Worm (Caenorhabditis elegans) whole organism, young adult: ENCODE results near the gene tag-280.

ENCODE experiments used
- F10E7.11 ChIP-seq: sonication (generic microtip); optimal IDR thresholded peaks from 2 replicates; lab custom pipeline; 2017; ENCODE audit warnings: mild to moderate bottlenecking, missing genetic modification characterization, moderate library complexity, missing compliant biosample characterization
- F52B5.7 ChIP-seq: sonication (generic microtip); optimal IDR thresholded peaks from 2 replicates; lab custom pipeline; 2016; ENCODE audit warnings: mild to moderate bottlenecking, missing genetic modification characterization, missing compliant biosample characterization
- ZK185.1 ChIP-seq: sonication (generic microtip); optimal IDR thresholded peaks from 2 replicates; lab custom pipeline; 2016; ENCODE audit warnings: mild to moderate bottlenecking, missing genetic modification characterization, missing compliant biosample characterization; ENCODE audit not compliant: poor library complexity, severe bottlenecking
- hmg-20 ChIP-seq: fragments of 200-800 bp; sonication (Bioruptor generic); IDR thresholded peaks from 2 replicates; pipeline ENCODE4 v1.3.6; 2022; ENCODE audit warnings: missing genetic modification reagents, missing genetic modification characterization, missing compliant biosample characterization
- madf-10 ChIP-seq: sonication (generic microtip); optimal IDR thresholded peaks from 2 replicates; lab custom pipeline; 2016; ENCODE audit warnings: mild to moderate bottlenecking, missing genetic modification characterization, missing compliant biosample characterization
- madf-8 ChIP-seq: fragments of 200-800 bp; sonication (Bioruptor generic); conservative IDR thresholded peaks from 2 replicates; pipeline ENCODE4 v1.3.6; 2022; ENCODE audit warnings: missing genetic modification reagents, missing genetic modification characterization, missing compliant biosample characterization
- nfya-1 ChIP-seq: sonication (generic microtip); optimal IDR thresholded peaks from 2 replicates; lab custom pipeline; 2017; ENCODE audit warnings: antibody characterized with exemption, missing compliant biosample characterization, missing genetic modification characterization, borderline replicate concordance; ENCODE audit not compliant: insufficient read depth
- nhr-27 ChIP-seq: fragments of 200-800 bp; sonication (Bioruptor generic); optimal IDR thresholded peaks from 2 replicates; lab custom pipeline; 2018; ENCODE audit warnings: mild to moderate bottlenecking, missing genetic modification characterization, moderate library complexity, missing compliant biosample characterization
- pbrm-1 ChIP-seq: fragments of 200-800 bp; sonication (Bioruptor generic); IDR thresholded peaks from 2 replicates; pipeline ENCODE4 v1.3.6; 2022; ENCODE audit warnings: missing genetic modification reagents, missing genetic modification characterization, missing compliant biosample characterization
- repo-1 ChIP-seq: sonication (generic microtip); optimal IDR thresholded peaks from 2 replicates; lab custom pipeline; 2017; ENCODE audit warnings: mild to moderate bottlenecking, missing genetic modification characterization, missing compliant biosample characterization

DNA sequence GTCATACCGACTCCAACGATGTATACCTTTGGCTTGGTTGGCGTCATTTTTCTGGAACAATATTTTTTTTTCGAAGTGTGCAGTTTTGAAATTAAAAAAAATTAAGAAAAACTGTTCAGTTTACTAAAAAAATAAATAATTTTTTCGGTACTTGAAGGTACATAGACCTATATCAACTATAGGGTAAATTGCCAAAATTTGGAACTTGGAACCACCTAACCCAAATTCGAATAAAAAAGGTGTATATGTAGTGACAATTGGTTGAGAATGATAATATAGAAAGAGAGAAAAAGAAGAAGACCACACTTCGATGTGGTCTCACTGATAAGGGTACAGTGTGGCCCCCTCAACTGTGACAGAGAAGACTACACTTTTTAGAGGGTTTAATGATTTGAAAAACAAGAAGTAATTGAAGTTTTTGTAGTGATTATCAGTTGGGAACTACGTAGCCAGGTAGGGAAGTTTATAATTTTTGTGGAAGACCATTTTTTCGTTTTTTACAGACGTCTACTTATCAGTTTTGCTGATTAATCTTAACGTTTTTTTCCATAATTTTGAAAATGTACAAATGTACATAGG lies 34.7 kb upstream of the tag-280 start, which contains the start of gene daf-22:
- TF ChIP-seq hmg-20 = no peak
- TF ChIP-seq madf-8 = no peak
- no peak for TF ChIP-seq madf-10 (tag; lab: Kevin White, UChicago)
- no peak for TF ChIP-seq repo-1 (tag; lab: Kevin White, UChicago)
- no peak for TF ChIP-seq pbrm-1 (GFP tag; lab: Robert Waterston, UW)
- TF ChIP-seq ZK185.1 (tag; lab: Kevin White, UChicago) = no peak
- TF ChIP-seq F52B5.7 (tag; lab: Kevin White, UChicago) = no peak
- TF ChIP-seq nfya-1 = no peak
- TF ChIP-seq F10E7.11 (tag; lab: Kevin White, UChicago) = no peak
- TF ChIP-seq nhr-27 (tag; lab: Kevin White, UChicago) = no peak
